Worm (Caenorhabditis elegans) whole organism, L4 larva: Measurements from ENCODE around the gene W04D2.4.

ENCODE experiments used
- aly-2 ChIP-seq: sonication (generic microtip); optimal IDR thresholded peaks from 2 replicates; lab custom pipeline; 2018; ENCODE audit warnings: missing biosample characterization, missing genetic modification characterization
- gei-8 ChIP-seq: fragments of 200-800 bp; sonication (Bioruptor generic); optimal IDR thresholded peaks from 2 replicates; lab custom pipeline; 2018; ENCODE audit warnings: mild to moderate bottlenecking, missing genetic modification characterization, missing compliant biosample characterization
- saeg-2 ChIP-seq: fragments of 200-800 bp; sonication (Bioruptor generic); IDR thresholded peaks from 2 replicates; pipeline ENCODE4 v1.3.6; 2022; ENCODE audit warnings: missing genetic modification reagents, missing genetic modification characterization, missing compliant biosample characterization
- unc-130 ChIP-seq: sonication (generic microtip); optimal IDR thresholded peaks from 2 replicates; lab custom pipeline; 2016; ENCODE audit warnings: missing genetic modification reagents, missing genetic modification characterization, missing compliant biosample characterization
- ztf-7 ChIP-seq: fragments of 150-350 bp; optimal IDR thresholded peaks from 2 replicates; lab custom pipeline; 2014; ENCODE audit warnings: missing biosample characterization, missing genetic modification characterization

DNA sequence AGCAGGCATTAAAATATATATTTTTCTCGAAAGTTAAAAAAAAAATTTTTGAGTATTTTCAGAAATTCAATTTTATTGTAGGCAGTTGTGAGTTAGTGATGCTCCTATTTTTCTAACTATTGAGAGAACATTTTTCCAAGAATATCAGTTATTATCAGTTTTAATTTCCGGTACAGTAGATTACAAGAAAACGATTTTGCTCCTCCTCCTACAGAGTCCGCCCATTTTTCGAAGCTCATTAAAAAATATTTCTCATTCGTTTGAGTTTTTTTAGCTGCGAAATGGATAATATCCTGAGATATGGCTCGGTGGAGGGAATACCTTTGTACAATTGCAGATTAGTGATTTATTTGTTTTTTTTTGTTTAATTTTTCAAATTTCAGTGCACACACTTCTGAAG lies 13.0 kb downstream of the W04D2.4 start, which contains the start of gene srt-39:
- TF ChIP-seq gei-8 (GFP tag; lab: Kevin White, UChicago) = no peak
- no peak for TF ChIP-seq saeg-2 (GFP tag; lab: Robert Waterston, UW)
- TF ChIP-seq unc-130 (GFP tag; lab: Kevin White, UChicago) = no peak
- TF ChIP-seq ztf-7 = no peak
- no peak for TF ChIP-seq aly-2
